Worm (Caenorhabditis elegans): ENCODE data around the gene mff-1.

- TF ChIP-seq pha-4 (tag; optimal IDR thresholded peaks at IDR 0.05) (no peak), ceh-45 (GFP tag; IDR thresholded peaks at IDR 0.05) (no peak), ceh-24 (tag; optimal IDR thresholded peaks at IDR 0.05) (no peak), ceh-18 (tag; optimal IDR thresholded peaks at IDR 0.05) (no peak), nhr-232 (tag; optimal IDR thresholded peaks at IDR 0.05) (no peak), ama-1 (optimal IDR thresholded peaks at IDR 0.05) (no peak)
Measured at ce11 chrX:13034333-13034732, 47.3 kb upstream of the mff-1 start.

All from whole organism, late embryonic.